Worm (Caenorhabditis elegans) whole organism, young adult: ENCODE results near the gene srlf-11.

Experiments used
- F33H1.4 ChIP-seq: fragments of 200-800 bp; sonication (Bioruptor generic); IDR thresholded peaks from 2 replicates; pipeline ENCODE4 v1.3.6; 2022; ENCODE audit warnings: missing genetic modification reagents, missing genetic modification characterization, missing compliant biosample characterization
- F49E8.2 ChIP-seq: sonication (generic microtip); optimal IDR thresholded peaks from 3 replicates; lab custom pipeline; 2017; ENCODE audit warnings: missing genetic modification characterization, mild to moderate bottlenecking, missing compliant biosample characterization, antibody characterized with exemption, moderate library complexity; ENCODE audit not compliant: insufficient read depth
- K12H6.12 ChIP-seq: fragments of 200-800 bp; sonication (Bioruptor generic); optimal IDR thresholded peaks from 2 replicates; lab custom pipeline; 2018; ENCODE audit warnings: mild to moderate bottlenecking, missing genetic modification characterization, missing compliant biosample characterization
- Y53G8AR.9 ChIP-seq: fragments of 200-800 bp; sonication (Bioruptor generic); conservative IDR thresholded peaks from 2 replicates; pipeline ENCODE4 v1.3.6; 2022; ENCODE audit warnings: missing genetic modification reagents, missing genetic modification characterization, missing compliant biosample characterization
- Y56A3A.18 ChIP-seq: fragments of 200-800 bp; sonication (Bioruptor generic); IDR thresholded peaks from 2 replicates; pipeline ENCODE4 v1.3.6; 2022; ENCODE audit warnings: missing genetic modification reagents, missing genetic modification characterization, missing compliant biosample characterization
- Y67H2A.10 ChIP-seq: fragments of 200-800 bp; sonication (Bioruptor generic); conservative IDR thresholded peaks from 2 replicates; pipeline ENCODE4 v1.3.6; 2022; ENCODE audit warnings: missing genetic modification reagents, missing genetic modification characterization, missing compliant biosample characterization
- Y79H2A.3 ChIP-seq: fragments of 200-800 bp; sonication (Bioruptor generic); conservative IDR thresholded peaks from 2 replicates; pipeline ENCODE4 v1.3.6; 2022; ENCODE audit warnings: missing genetic modification reagents, missing genetic modification characterization, missing compliant biosample characterization
- akir-1 ChIP-seq: fragments of 200-800 bp; sonication (Bioruptor generic); optimal IDR thresholded peaks from 2 replicates; lab custom pipeline; 2018; ENCODE audit warnings: mild to moderate bottlenecking, missing genetic modification characterization, moderate library complexity, missing compliant biosample characterization
- attf-3 ChIP-seq: fragments of 200-800 bp; sonication (Bioruptor generic); conservative IDR thresholded peaks from 2 replicates; pipeline ENCODE4 v1.3.6; 2022; ENCODE audit warnings: missing genetic modification reagents, missing genetic modification characterization, missing compliant biosample characterization
- bed-2 ChIP-seq: fragments of 200-800 bp; sonication (Bioruptor generic); IDR thresholded peaks from 2 replicates; pipeline ENCODE4 v1.3.6; 2022; ENCODE audit warnings: missing genetic modification reagents, missing genetic modification characterization, missing compliant biosample characterization
- ccch-3 ChIP-seq: fragments of 200-800 bp; sonication (Bioruptor generic); optimal IDR thresholded peaks from 2 replicates; lab custom pipeline; 2018; ENCODE audit warnings: mild to moderate bottlenecking, missing genetic modification characterization, missing compliant biosample characterization
- cebp-1 ChIP-seq, 2 experiments: fragments of 200-800 bp in 1 of 2; sonication (Bioruptor generic) in 1 of 2; sonication (generic microtip) in 1 of 2; IDR thresholded peaks in 1 of 2; optimal IDR thresholded peaks in 1 of 2; 2 replicates each; pipeline versions ENCODE4 v1.3.6 to Lab custom; 2017 to 2022; ENCODE audit warnings: missing compliant biosample characterization in 2 of 2, missing genetic modification characterization in 2 of 2, mild to moderate bottlenecking in 1 of 2, missing genetic modification reagents in 1 of 2, moderate library complexity in 1 of 2
- ceh-100 ChIP-seq: fragments of 200-800 bp; sonication (Bioruptor generic); IDR thresholded peaks from 2 replicates; pipeline ENCODE4 v1.3.6; 2022; ENCODE audit warnings: missing genetic modification reagents, missing genetic modification characterization, missing compliant biosample characterization
- ceh-58 ChIP-seq: fragments of 200-800 bp; sonication (Bioruptor generic); IDR thresholded peaks from 2 replicates; pipeline ENCODE4 v1.3.6; 2022; ENCODE audit warnings: missing genetic modification characterization, missing compliant biosample characterization
- dox-1 ChIP-seq: fragments of 200-800 bp; sonication (Bioruptor generic); IDR thresholded peaks from 2 replicates; pipeline ENCODE4 v1.3.6; 2022; ENCODE audit warnings: missing genetic modification reagents, missing genetic modification characterization, missing compliant biosample characterization
- dpff-1 ChIP-seq: sonication (generic microtip); optimal IDR thresholded peaks from 2 replicates; lab custom pipeline; 2017; ENCODE audit warnings: mild to moderate bottlenecking, missing genetic modification characterization, missing compliant biosample characterization
- efl-1 ChIP-seq: fragments of 150-350 bp; optimal IDR thresholded peaks from 2 replicates; lab custom pipeline; 2014; ENCODE audit warnings: missing biosample characterization, missing genetic modification reagents, missing genetic modification characterization
- egl-18 ChIP-seq: fragments of 200-800 bp; sonication (Bioruptor generic); IDR thresholded peaks from 2 replicates; pipeline ENCODE4 v1.3.6; 2022; ENCODE audit warnings: missing genetic modification reagents, missing genetic modification characterization, missing compliant biosample characterization
- egrh-3 ChIP-seq: fragments of 200-800 bp; sonication (Bioruptor generic); IDR thresholded peaks from 2 replicates; pipeline ENCODE4 v1.3.6; 2022; ENCODE audit warnings: missing genetic modification reagents, missing genetic modification characterization, missing compliant biosample characterization
- hmg-1.2 ChIP-seq: fragments of 200-800 bp; sonication (Bioruptor generic); IDR thresholded peaks from 2 replicates; pipeline ENCODE4 v1.3.6; 2022; ENCODE audit warnings: missing genetic modification reagents, missing genetic modification characterization, missing compliant biosample characterization
- lin-26 ChIP-seq: fragments of 200-800 bp; sonication (Bioruptor generic); IDR thresholded peaks from 2 replicates; pipeline ENCODE4 v1.3.6; 2022; ENCODE audit warnings: missing genetic modification reagents, missing genetic modification characterization, missing compliant biosample characterization
- lsy-27 ChIP-seq: sonication (generic microtip); optimal IDR thresholded peaks from 2 replicates; lab custom pipeline; 2017; ENCODE audit warnings: missing genetic modification characterization, mild to moderate bottlenecking, missing compliant biosample characterization, antibody characterized with exemption, missing genotype, borderline replicate concordance; ENCODE audit not compliant: insufficient read depth
- madf-8 ChIP-seq: fragments of 200-800 bp; sonication (Bioruptor generic); conservative IDR thresholded peaks from 2 replicates; pipeline ENCODE4 v1.3.6; 2022; ENCODE audit warnings: missing genetic modification reagents, missing genetic modification characterization, missing compliant biosample characterization
- nfya-1 ChIP-seq: sonication (generic microtip); optimal IDR thresholded peaks from 2 replicates; lab custom pipeline; 2017; ENCODE audit warnings: antibody characterized with exemption, missing compliant biosample characterization, missing genetic modification characterization, borderline replicate concordance; ENCODE audit not compliant: insufficient read depth
- nfyb-1 ChIP-seq: fragments of 200-800 bp; sonication (Bioruptor generic); IDR thresholded peaks from 2 replicates; pipeline ENCODE4 v1.3.6; 2022; ENCODE audit warnings: missing genetic modification reagents, missing genetic modification characterization, missing compliant biosample characterization
- nhr-80 ChIP-seq: sonication (generic microtip); optimal IDR thresholded peaks from 2 replicates; lab custom pipeline; 2016; ENCODE audit warnings: missing genetic modification characterization, missing compliant biosample characterization
- pbrm-1 ChIP-seq: fragments of 200-800 bp; sonication (Bioruptor generic); IDR thresholded peaks from 2 replicates; pipeline ENCODE4 v1.3.6; 2022; ENCODE audit warnings: missing genetic modification reagents, missing genetic modification characterization, missing compliant biosample characterization
- rec-8 ChIP-seq, 2 experiments: sonication (generic microtip); optimal IDR thresholded peaks; 2 replicates each; lab custom pipeline; 2016; ENCODE audit warnings: mild to moderate bottlenecking in 2 of 2, missing genetic modification characterization in 2 of 2, missing genetic modification reagents in 2 of 2, missing genotype in 2 of 2, missing biosample characterization in 1 of 2, missing compliant biosample characterization in 1 of 2, moderate library complexity in 1 of 2
- sdz-38 ChIP-seq: sonication (generic microtip); optimal IDR thresholded peaks from 2 replicates; lab custom pipeline; 2016; ENCODE audit warnings: missing genotype, missing genetic modification characterization, missing compliant biosample characterization
- somi-1 ChIP-seq: fragments of 200-800 bp; sonication (Bioruptor generic); optimal IDR thresholded peaks from 2 replicates; lab custom pipeline; 2018; ENCODE audit warnings: mild to moderate bottlenecking, missing genetic modification characterization, missing compliant biosample characterization
- tbx-9 ChIP-seq: sonication (generic microtip); optimal IDR thresholded peaks from 2 replicates; lab custom pipeline; 2016; ENCODE audit warnings: borderline replicate concordance, missing genetic modification characterization, inconsistent platforms, missing compliant biosample characterization
- unc-62 ChIP-seq: fragments of 150-350 bp; optimal IDR thresholded peaks from 2 replicates; lab custom pipeline; 2014; ENCODE audit warnings: missing biosample characterization, missing genetic modification reagents, missing genetic modification characterization
- xnd-1 ChIP-seq: sonication (generic microtip); optimal IDR thresholded peaks from 2 replicates; lab custom pipeline; 2016; ENCODE audit warnings: missing genotype, missing genetic modification reagents, missing genetic modification characterization, missing compliant biosample characterization
- ztf-22 ChIP-seq: fragments of 200-800 bp; sonication (Bioruptor generic); optimal IDR thresholded peaks from 2 replicates; lab custom pipeline; 2018; ENCODE audit warnings: mild to moderate bottlenecking, missing genetic modification characterization, moderate library complexity, missing compliant biosample characterization
- ztf-25 ChIP-seq: fragments of 200-800 bp; sonication (Bioruptor generic); IDR thresholded peaks from 2 replicates; pipeline ENCODE4 v1.3.6; 2022; ENCODE audit warnings: missing genetic modification reagents, missing genetic modification characterization, missing compliant biosample characterization

The srlf-11 gene

ce11 chrIV:10858300-10859016, 27.4 kb downstream of the srlf-11 start, which contains the start of the genes T11G6.2 and hars-1 (continued):
- TF ChIP-seq rec-8 (tag; optimal IDR thresholded peaks at IDR 0.05; lab: Kevin White, UChicago) (no peak), ceh-58 (GFP tag; lab: Robert Waterston, UW) (no peak), ztf-22 (no peak), attf-3 (GFP tag; lab: Robert Waterston, UW) (no peak), egrh-3 (GFP tag; lab: Robert Waterston, UW) (no peak), dox-1 (GFP tag; lab: Robert Waterston, UW) (0 out of 2 replicates have a peak, but pooled peaks have one; percentile 48), sdz-38 (tag; lab: Kevin White, UChicago) (no peak), hmg-1.2 (no peak), pbrm-1 (GFP tag; lab: Robert Waterston, UW) (0 out of 2 replicates have a peak, but pooled peaks have one; percentile 18), dpff-1 (tag; lab: Kevin White, UChicago) (no peak), madf-8 (GFP tag; lab: Robert Waterston, UW) (peak; percentile 97), F33H1.4 (GFP tag; lab: Robert Waterston, UW) (peak; percentile 89), nhr-80 (tag; lab: Kevin White, UChicago) (peak; percentile 86), ztf-25 (no peak), cebp-1 (GFP tag; IDR thresholded peaks at IDR 0.05; lab: Robert Waterston, UW) (peak; percentile 67; the same call in 1 of the 2 replicates), cebp-1 (tag; optimal IDR thresholded peaks at IDR 0.05; lab: Kevin White, UChicago) (peak; percentile 85), xnd-1 (tag; lab: Kevin White, UChicago) (peak; percentile 93), F49E8.2 (no peak), ceh-100 (GFP tag; lab: Robert Waterston, UW) (no peak)

- TF ChIP-seq Y79H2A.3 (GFP tag; lab: Robert Waterston, UW) = no peak
- TF ChIP-seq nfyb-1 = peak; percentile 54; the same call in 1 of the 2 replicates
These were observed 29.9 kb downstream of the srlf-11 start for ce11 chrIV:10855946-10856345.

ce11 chrIV:10855049-10855448, 30.8 kb downstream of the srlf-11 start, which contains the start of gene T11G6.3:
TSS of gene T11G6.3 (minus strand) at chrIV:10855237.
- no peak for TF ChIP-seq somi-1
- TF ChIP-seq lsy-27 (tag; lab: Kevin White, UChicago) = no peak
- TF ChIP-seq ccch-3 (GFP tag; lab: Kevin White, UChicago) = no peak
- no peak for TF ChIP-seq akir-1 (GFP tag; lab: Kevin White, UChicago)
- no peak for TF ChIP-seq rec-8 (tag; optimal IDR thresholded peaks at IDR 0.05; lab: Kevin White, UChicago)
- TF ChIP-seq Y56A3A.18 = no peak
- no peak for TF ChIP-seq efl-1 (GFP tag; lab: Kevin White, UChicago)
- no peak for TF ChIP-seq Y67H2A.10 (GFP tag; lab: Robert Waterston, UW)
- no peak for TF ChIP-seq lin-26
- TF ChIP-seq unc-62 (GFP tag; lab: Kevin White, UChicago) = no peak
- TF ChIP-seq K12H6.12 = no peak
- no peak for TF ChIP-seq tbx-9 (tag; lab: Kevin White, UChicago)
- TF ChIP-seq bed-2 = no peak
- no peak for TF ChIP-seq pbrm-1 (GFP tag; lab: Robert Waterston, UW)
- TF ChIP-seq egl-18 (GFP tag; lab: Robert Waterston, UW) = no peak
- no peak for TF ChIP-seq nfya-1 (tag; lab: Kevin White, UChicago)
- no peak for TF ChIP-seq Y53G8AR.9 (GFP tag; lab: Robert Waterston, UW)
- TF ChIP-seq, all 124 proteins: peak for 0
